Fruit fly (Drosophila melanogaster) whole organism, adult: ENCODE results near the gene ppl.

Experiments
- CG11617 ChIP-seq: fragments of 200-800 bp; sonication (Bioruptor generic); optimal IDR thresholded peaks from 2 replicates; lab custom pipeline; 2017; ENCODE audit warnings: mild to moderate bottlenecking, missing biosample characterization, missing genetic modification reagents, missing genetic modification characterization
- CG12768 ChIP-seq: fragments of 200-800 bp; sonication (Bioruptor generic); optimal IDR thresholded peaks from 2 replicates; lab custom pipeline; 2017; ENCODE audit warnings: missing biosample characterization, missing genetic modification characterization, mild to moderate bottlenecking, moderate library complexity, missing genetic modification reagents
- CG14711 ChIP-seq: fragments of 200-800 bp; sonication (Bioruptor generic); optimal IDR thresholded peaks from 2 replicates; lab custom pipeline; 2018; ENCODE audit warnings: missing biosample characterization, mild to moderate bottlenecking, missing genetic modification characterization, moderate library complexity
- CG1620 ChIP-seq: fragments of 200-800 bp; sonication (Bioruptor generic); optimal IDR thresholded peaks from 2 replicates; lab custom pipeline; 2016; ENCODE audit warnings: missing biosample characterization, missing genetic modification characterization
- CG33017 ChIP-seq: fragments of 200-800 bp; sonication (Bioruptor generic); optimal IDR thresholded peaks from 2 replicates; lab custom pipeline; 2018; ENCODE audit warnings: missing biosample characterization, mild to moderate bottlenecking, missing genetic modification characterization, moderate library complexity
- CG7045 ChIP-seq: fragments of 200-800 bp; sonication (Bioruptor generic); optimal IDR thresholded peaks from 2 replicates; lab custom pipeline; 2017; ENCODE audit warnings: missing biosample characterization, mild to moderate bottlenecking, missing genetic modification characterization
- CG7101 ChIP-seq: fragments of 200-800 bp; sonication (Bioruptor generic); optimal IDR thresholded peaks from 2 replicates; lab custom pipeline; 2018; ENCODE audit warnings: missing biosample characterization, mild to moderate bottlenecking, missing genetic modification characterization, moderate library complexity
- Clk ChIP-seq: fragments of 200-800 bp; sonication (Bioruptor generic); optimal IDR thresholded peaks from 2 replicates; lab custom pipeline; 2017; ENCODE audit warnings: missing biosample characterization, missing genetic modification characterization
- Hr96 ChIP-seq: fragments of 200-800 bp; sonication (Bioruptor generic); optimal IDR thresholded peaks from 2 replicates; lab custom pipeline; 2016; ENCODE audit warnings: missing biosample characterization, missing genetic modification characterization
- Mnt ChIP-seq: fragments of 200-800 bp; sonication (Bioruptor generic); optimal IDR thresholded peaks from 2 replicates; lab custom pipeline; 2016; ENCODE audit warnings: missing biosample characterization, mild to moderate bottlenecking, missing genetic modification characterization
- bab1 ChIP-seq: fragments of 200-800 bp; sonication (Bioruptor generic); optimal IDR thresholded peaks from 3 replicates; lab custom pipeline; 2019; ENCODE audit warnings: missing biosample characterization, mild to moderate bottlenecking, missing genetic modification characterization, moderate library complexity
- cnc ChIP-seq, 2 experiments: fragments of >200 bp; optimal IDR thresholded peaks; 2 replicates each; lab custom pipeline; 2017
- pad ChIP-seq: fragments of 200-800 bp; sonication (Bioruptor generic); optimal IDR thresholded peaks from 3 replicates; lab custom pipeline; 2017; ENCODE audit warnings: missing biosample characterization, missing genetic modification characterization, mild to moderate bottlenecking, moderate library complexity, missing genetic modification reagents
- tj ChIP-seq: fragments of 200-800 bp; sonication (Bioruptor generic); optimal IDR thresholded peaks from 3 replicates; lab custom pipeline; 2017; ENCODE audit warnings: missing biosample characterization, mild to moderate bottlenecking, missing genetic modification characterization, moderate library complexity
- toe ChIP-seq: fragments of 200-800 bp; sonication (Bioruptor generic); optimal IDR thresholded peaks from 2 replicates; lab custom pipeline; 2016; ENCODE audit warnings: missing biosample characterization, missing genetic modification characterization

The ppl gene

DNA sequence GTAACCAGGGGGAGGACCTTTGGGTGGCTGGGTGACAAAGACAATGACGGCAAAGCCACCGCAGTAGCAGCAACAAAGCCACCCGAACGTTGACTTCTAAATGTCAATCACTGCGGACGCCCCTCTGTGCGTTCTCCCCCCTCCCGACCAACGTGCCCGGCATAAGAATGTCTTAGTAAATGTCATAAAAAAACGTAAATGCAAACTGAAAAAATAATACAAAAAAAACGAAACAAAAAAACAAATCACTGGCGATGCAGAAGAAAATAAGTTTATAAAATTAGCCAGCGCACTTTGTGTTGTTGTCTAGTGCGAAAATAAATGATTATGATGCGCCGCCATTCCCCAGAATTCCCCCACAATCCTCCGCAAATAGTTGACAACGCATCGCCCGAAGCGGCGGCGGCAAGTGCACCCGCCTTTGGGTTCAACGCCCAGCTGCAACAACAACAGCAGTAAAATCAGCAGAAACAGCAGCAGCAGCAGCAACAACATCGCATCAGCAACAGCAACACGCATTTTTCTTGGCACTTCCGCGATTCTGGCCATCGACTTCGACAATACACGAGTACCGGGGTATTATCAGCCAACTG is 44.3 kb downstream of the ppl start:
- no peak for TF ChIP-seq Hr96 (GFP tag; lab: Kevin White, UChicago)
- TF ChIP-seq tj (GFP tag; lab: Kevin White, UChicago) = no peak
- TF ChIP-seq pad = no peak
- TF ChIP-seq Clk = no peak
- TF ChIP-seq CG11617 (GFP tag; lab: Kevin White, UChicago) = no peak
- no peak for TF ChIP-seq CG1620 (GFP tag; lab: Kevin White, UChicago)
- TF ChIP-seq cnc (optimal IDR thresholded peaks at IDR 0.05; lab: Kevin White, UChicago) = no peak
- no peak for TF ChIP-seq CG33017 (tag; lab: Kevin White, UChicago)
- no peak for TF ChIP-seq CG7101 (tag; lab: Kevin White, UChicago)
- TF ChIP-seq CG12768 (GFP tag; lab: Kevin White, UChicago) = no peak
- TF ChIP-seq CG7045 (GFP tag; lab: Kevin White, UChicago) = no peak
- no peak for TF ChIP-seq toe (GFP tag; lab: Kevin White, UChicago)

DNA sequence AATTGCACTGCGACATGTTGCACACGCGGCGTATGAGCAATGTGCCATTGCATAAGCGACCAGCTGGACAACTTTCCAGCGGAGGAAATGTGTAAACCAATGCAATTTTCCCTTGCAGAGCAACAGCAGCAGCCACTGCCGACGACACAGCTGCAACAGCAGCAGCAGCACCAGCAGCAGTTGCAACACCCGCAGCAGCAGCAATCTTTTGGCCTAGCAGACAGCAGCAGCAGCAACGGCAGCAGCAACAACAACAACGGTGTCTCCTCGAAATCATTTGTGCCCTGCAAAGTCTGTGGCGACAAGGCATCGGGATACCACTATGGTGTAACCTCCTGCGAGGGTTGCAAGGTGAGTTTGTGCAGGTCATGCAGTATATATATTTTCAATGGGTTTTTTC is 50.5 kb downstream of the ppl start:
- TF ChIP-seq CG1620 (GFP tag; lab: Kevin White, UChicago) (no peak), CG11617 (GFP tag; lab: Kevin White, UChicago) (no peak), Mnt (GFP tag; lab: Kevin White, UChicago) (no peak), CG14711 (no peak), bab1 (GFP tag; lab: Kevin White, UChicago) (no peak)
